Worm (Caenorhabditis elegans) whole organism, young adult: ENCODE data around the gene spp-16.

Experiments used
- B0261.1 ChIP-seq: sonication (generic microtip); optimal IDR thresholded peaks from 2 replicates; lab custom pipeline; 2016; ENCODE audit warnings: mild to moderate bottlenecking, missing genetic modification characterization, moderate library complexity, missing compliant biosample characterization
- B0336.3 ChIP-seq: fragments of 200-800 bp; sonication (Bioruptor generic); IDR thresholded peaks from 2 replicates; pipeline ENCODE4 v1.3.6; 2022; ENCODE audit warnings: missing genetic modification characterization, missing compliant biosample characterization
- C17E4.6 ChIP-seq: fragments of 200-800 bp; sonication (Bioruptor generic); IDR thresholded peaks from 2 replicates; pipeline ENCODE4 v1.3.6; 2022; ENCODE audit warnings: missing genetic modification reagents, missing genetic modification characterization, missing compliant biosample characterization
- F52B5.7 ChIP-seq: sonication (generic microtip); optimal IDR thresholded peaks from 2 replicates; lab custom pipeline; 2016; ENCODE audit warnings: mild to moderate bottlenecking, missing genetic modification characterization, missing compliant biosample characterization
- F57C9.4 ChIP-seq: sonication (generic microtip); optimal IDR thresholded peaks from 2 replicates; lab custom pipeline; 2017; ENCODE audit warnings: mild to moderate bottlenecking, missing genetic modification characterization, missing compliant biosample characterization
- K12H6.12 ChIP-seq: fragments of 200-800 bp; sonication (Bioruptor generic); optimal IDR thresholded peaks from 2 replicates; lab custom pipeline; 2018; ENCODE audit warnings: mild to moderate bottlenecking, missing genetic modification characterization, missing compliant biosample characterization
- Y56A3A.18 ChIP-seq: fragments of 200-800 bp; sonication (Bioruptor generic); IDR thresholded peaks from 2 replicates; pipeline ENCODE4 v1.3.6; 2022; ENCODE audit warnings: missing genetic modification reagents, missing genetic modification characterization, missing compliant biosample characterization
- aptf-3 ChIP-seq: fragments of 200-800 bp; sonication (Bioruptor generic); IDR thresholded peaks from 2 replicates; pipeline ENCODE4 v1.3.6; 2022; ENCODE audit warnings: missing genetic modification characterization, missing compliant biosample characterization
- atf-7 ChIP-seq: sonication (generic microtip); optimal IDR thresholded peaks from 2 replicates; lab custom pipeline; 2017; ENCODE audit warnings: mild to moderate bottlenecking, missing genetic modification characterization, missing compliant biosample characterization
- athp-1 ChIP-seq: sonication (generic microtip); optimal IDR thresholded peaks from 2 replicates; lab custom pipeline; 2017; ENCODE audit warnings: mild to moderate bottlenecking, missing genetic modification characterization, missing compliant biosample characterization
- attf-5 ChIP-seq: fragments of 200-800 bp; sonication (Bioruptor generic); optimal IDR thresholded peaks from 2 replicates; lab custom pipeline; 2018; ENCODE audit warnings: mild to moderate bottlenecking, missing genetic modification characterization, missing compliant biosample characterization
- attf-6 ChIP-seq: fragments of 200-800 bp; sonication (Bioruptor generic); IDR thresholded peaks from 2 replicates; pipeline ENCODE4 v1.3.6; 2022; ENCODE audit warnings: missing genetic modification reagents, missing genetic modification characterization, missing compliant biosample characterization
- bed-2 ChIP-seq: fragments of 200-800 bp; sonication (Bioruptor generic); IDR thresholded peaks from 2 replicates; pipeline ENCODE4 v1.3.6; 2022; ENCODE audit warnings: missing genetic modification reagents, missing genetic modification characterization, missing compliant biosample characterization
- ceh-58 ChIP-seq: fragments of 200-800 bp; sonication (Bioruptor generic); IDR thresholded peaks from 2 replicates; pipeline ENCODE4 v1.3.6; 2022; ENCODE audit warnings: missing genetic modification characterization, missing compliant biosample characterization
- chd-7 ChIP-seq: sonication (generic microtip); optimal IDR thresholded peaks from 2 replicates; lab custom pipeline; 2016; ENCODE audit warnings: mild to moderate bottlenecking, missing genetic modification characterization, moderate library complexity, missing compliant biosample characterization
- die-1 ChIP-seq: sonication (generic microtip); optimal IDR thresholded peaks from 2 replicates; lab custom pipeline; 2016; ENCODE audit warnings: missing genotype, mild to moderate bottlenecking, missing genetic modification characterization, missing compliant biosample characterization
- dpl-1 ChIP-seq: fragments of 150-350 bp; optimal IDR thresholded peaks from 2 replicates; lab custom pipeline; 2014; ENCODE audit warnings: missing biosample characterization, missing genetic modification reagents, missing genetic modification characterization
- egl-18 ChIP-seq: fragments of 200-800 bp; sonication (Bioruptor generic); IDR thresholded peaks from 2 replicates; pipeline ENCODE4 v1.3.6; 2022; ENCODE audit warnings: missing genetic modification reagents, missing genetic modification characterization, missing compliant biosample characterization
- fkh-3 ChIP-seq: sonication (generic microtip); optimal IDR thresholded peaks from 2 replicates; lab custom pipeline; 2016; ENCODE audit warnings: mild to moderate bottlenecking, missing genetic modification characterization, missing compliant biosample characterization
- him-1 ChIP-seq: sonication (generic microtip); optimal IDR thresholded peaks from 2 replicates; lab custom pipeline; 2016; ENCODE audit warnings: missing genotype, missing genetic modification reagents, missing genetic modification characterization, missing compliant biosample characterization
- hmg-1.2 ChIP-seq: fragments of 200-800 bp; sonication (Bioruptor generic); IDR thresholded peaks from 2 replicates; pipeline ENCODE4 v1.3.6; 2022; ENCODE audit warnings: missing genetic modification reagents, missing genetic modification characterization, missing compliant biosample characterization
- hrde-1 ChIP-seq: sonication (generic microtip); optimal IDR thresholded peaks from 2 replicates; lab custom pipeline; 2016; ENCODE audit warnings: missing genetic modification characterization, mild to moderate bottlenecking, missing compliant biosample characterization, moderate library complexity, missing genotype, missing genetic modification reagents, borderline replicate concordance
- lag-1 ChIP-seq: fragments of 200-800 bp; sonication (Bioruptor generic); IDR thresholded peaks from 2 replicates; pipeline ENCODE4 v1.3.6; 2022; ENCODE audit warnings: missing genetic modification reagents, missing genetic modification characterization, missing compliant biosample characterization
- let-607 ChIP-seq, 2 experiments: fragments of 200-800 bp in 1 of 2; sonication (Bioruptor generic) in 1 of 2; sonication (generic microtip) in 1 of 2; optimal IDR thresholded peaks; 2 replicates each; lab custom pipeline; 2016 to 2018; ENCODE audit warnings: mild to moderate bottlenecking in 2 of 2, missing compliant biosample characterization in 2 of 2, missing genetic modification characterization in 2 of 2, moderate library complexity in 2 of 2, missing genotype in 1 of 2
- lin-40 ChIP-seq: sonication (generic microtip); optimal IDR thresholded peaks from 2 replicates; lab custom pipeline; 2016; ENCODE audit warnings: missing genetic modification characterization, mild to moderate bottlenecking, missing compliant biosample characterization, missing genotype, missing genetic modification reagents
- lsy-27 ChIP-seq: sonication (generic microtip); optimal IDR thresholded peaks from 2 replicates; lab custom pipeline; 2017; ENCODE audit warnings: missing genetic modification characterization, mild to moderate bottlenecking, missing compliant biosample characterization, antibody characterized with exemption, missing genotype, borderline replicate concordance; ENCODE audit not compliant: insufficient read depth
- mcd-1 ChIP-seq: fragments of 200-800 bp; sonication (Bioruptor generic); IDR thresholded peaks from 2 replicates; pipeline ENCODE4 v1.3.6; 2022; ENCODE audit warnings: missing genetic modification reagents, missing genetic modification characterization, missing compliant biosample characterization
- nhr-80 ChIP-seq: sonication (generic microtip); optimal IDR thresholded peaks from 2 replicates; lab custom pipeline; 2016; ENCODE audit warnings: missing genetic modification characterization, missing compliant biosample characterization
- nhr-90 ChIP-seq: sonication (generic microtip); optimal IDR thresholded peaks from 2 replicates; lab custom pipeline; 2016; ENCODE audit warnings: missing genotype, mild to moderate bottlenecking, missing genetic modification characterization, missing compliant biosample characterization
- pbrm-1 ChIP-seq: fragments of 200-800 bp; sonication (Bioruptor generic); IDR thresholded peaks from 2 replicates; pipeline ENCODE4 v1.3.6; 2022; ENCODE audit warnings: missing genetic modification reagents, missing genetic modification characterization, missing compliant biosample characterization
- pha-4 ChIP-seq: fragments of 150-350 bp; sonication (generic microtip); optimal IDR thresholded peaks from 2 replicates; lab custom pipeline; 2014; ENCODE audit warnings: missing biosample characterization, missing genetic modification reagents, missing genetic modification characterization
- rcor-1 ChIP-seq: fragments of 200-800 bp; sonication (Bioruptor generic); IDR thresholded peaks from 2 replicates; pipeline ENCODE4 v1.3.6; 2022; ENCODE audit warnings: missing genetic modification reagents, missing genetic modification characterization, missing compliant biosample characterization
- repo-1 ChIP-seq: sonication (generic microtip); optimal IDR thresholded peaks from 2 replicates; lab custom pipeline; 2017; ENCODE audit warnings: mild to moderate bottlenecking, missing genetic modification characterization, missing compliant biosample characterization
- sdz-38 ChIP-seq: sonication (generic microtip); optimal IDR thresholded peaks from 2 replicates; lab custom pipeline; 2016; ENCODE audit warnings: missing genotype, missing genetic modification characterization, missing compliant biosample characterization
- snpc-3.4 ChIP-seq: sonication (generic microtip); optimal IDR thresholded peaks from 2 replicates; lab custom pipeline; 2017; ENCODE audit warnings: missing genetic modification characterization, mild to moderate bottlenecking, missing compliant biosample characterization, antibody characterized with exemption, moderate library complexity, missing genotype, missing genetic modification reagents
- snpc-4 ChIP-seq, 5 experiments: fragments of 150-350 bp in 1 of 5; sonication (generic microtip) in 4 of 5; optimal IDR thresholded peaks; 2 replicates each; lab custom pipeline; 2014 to 2018; ENCODE audit warnings: missing genetic modification characterization in 5 of 5, missing biosample characterization in 3 of 5, antibody characterized with exemption in 2 of 5, mild to moderate bottlenecking in 2 of 5, missing compliant biosample characterization in 2 of 5, missing genotype in 2 of 5, moderate library complexity in 2 of 5, missing genetic modification reagents in 1 of 5
- somi-1 ChIP-seq: fragments of 200-800 bp; sonication (Bioruptor generic); optimal IDR thresholded peaks from 2 replicates; lab custom pipeline; 2018; ENCODE audit warnings: mild to moderate bottlenecking, missing genetic modification characterization, missing compliant biosample characterization
- ztf-22 ChIP-seq: fragments of 200-800 bp; sonication (Bioruptor generic); optimal IDR thresholded peaks from 2 replicates; lab custom pipeline; 2018; ENCODE audit warnings: mild to moderate bottlenecking, missing genetic modification characterization, moderate library complexity, missing compliant biosample characterization
- ztf-26 ChIP-seq: sonication (generic microtip); optimal IDR thresholded peaks from 2 replicates; lab custom pipeline; 2017; ENCODE audit warnings: missing genetic modification characterization, missing compliant biosample characterization

The spp-16 gene

ce11 chrV:10877808-10878600 lies 23.1 kb downstream of the spp-16 start:
- TF ChIP-seq ztf-22 (GFP tag; lab: Kevin White, UChicago): peak; percentile 25
- no peak for TF ChIP-seq fkh-3
- TF ChIP-seq B0261.1 (tag; lab: Kevin White, UChicago): no peak
- TF ChIP-seq snpc-4 (GFP tag; optimal IDR thresholded peaks at IDR 0.05; lab: Kevin White, UChicago): no peak
- TF ChIP-seq snpc-4 (tag; optimal IDR thresholded peaks at IDR 0.05; lab: Kevin White, UChicago): no peak
- no peak for TF ChIP-seq egl-18 (GFP tag; lab: Robert Waterston, UW)
- TF ChIP-seq him-1 (tag; lab: Kevin White, UChicago): no peak
- no peak for TF ChIP-seq snpc-3.4 (tag; lab: Kevin White, UChicago)
- TF ChIP-seq nhr-80 (tag; lab: Kevin White, UChicago): peak; percentile 86
- TF ChIP-seq lsy-27 (tag; lab: Kevin White, UChicago): no peak
- no peak for TF ChIP-seq nhr-90
- no peak for TF ChIP-seq Y56A3A.18
- TF ChIP-seq sdz-38 (tag; lab: Kevin White, UChicago): no peak
- TF ChIP-seq athp-1 (tag; lab: Kevin White, UChicago): no peak
- no peak for TF ChIP-seq F52B5.7 (tag; lab: Kevin White, UChicago)

DNA sequence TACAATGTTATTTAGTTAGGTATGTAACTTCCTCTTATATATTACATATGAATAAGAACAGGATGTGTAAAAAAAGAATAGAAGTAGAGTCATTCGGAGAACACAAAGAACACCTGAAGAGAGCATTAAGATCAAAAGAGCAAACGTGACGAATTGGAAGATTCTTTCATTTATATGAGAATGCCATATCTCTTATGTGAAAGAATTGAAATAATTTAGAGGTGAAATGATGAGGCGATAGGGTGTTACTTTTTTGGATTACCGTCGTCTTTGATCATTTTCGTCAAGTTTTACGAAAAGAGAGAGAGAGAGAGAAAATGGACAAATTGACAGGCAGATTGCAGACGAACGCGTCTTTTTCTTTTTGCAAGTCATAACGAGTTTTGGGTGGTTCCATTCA lies 24.6 kb downstream of the spp-16 start:
- TF ChIP-seq hrde-1 (tag; lab: Kevin White, UChicago) (no peak), pbrm-1 (GFP tag; lab: Robert Waterston, UW) (no peak)

DNA sequence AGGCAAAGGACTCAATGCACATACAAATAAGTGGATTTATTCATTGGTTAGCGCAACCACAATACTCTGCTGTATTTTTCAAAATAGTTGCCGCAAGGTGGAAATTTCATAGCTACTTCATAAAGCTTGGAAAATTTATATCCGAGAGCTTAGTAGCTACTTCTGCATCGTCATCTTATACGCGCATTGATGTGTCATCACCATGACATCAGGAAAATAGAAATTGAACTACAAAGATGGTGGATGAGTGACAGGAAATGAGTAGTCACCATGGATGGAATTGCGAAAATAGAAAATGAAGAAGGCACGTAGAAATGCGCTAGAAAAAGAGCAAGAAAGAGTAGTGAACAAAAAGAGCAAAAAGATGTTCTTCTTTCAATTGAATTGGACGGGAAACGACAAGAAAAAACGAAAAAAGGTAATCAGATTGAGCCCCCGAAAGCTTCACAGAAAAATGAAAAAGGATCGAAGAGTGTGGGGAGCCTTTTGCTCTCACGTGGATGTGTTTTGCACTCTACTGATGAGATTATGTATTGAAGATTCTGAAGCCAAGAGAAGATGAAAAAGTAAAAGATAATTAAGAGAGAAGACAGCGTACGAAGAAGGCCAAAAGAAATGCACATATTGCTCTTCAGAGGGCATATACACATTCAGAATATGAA lies 26.0 kb downstream of the spp-16 start:
- TF ChIP-seq ceh-58 (GFP tag; lab: Robert Waterston, UW) (no peak), somi-1 (no peak), sdz-38 (tag; lab: Kevin White, UChicago) (no peak), C17E4.6 (GFP tag; lab: Robert Waterston, UW) (no peak)

ce11 chrV:10873190-10873589 lies 27.9 kb downstream of the spp-16 start:
- TF ChIP-seq pha-4 (tag; lab: Kevin White, UChicago) (no peak), die-1 (tag; lab: Kevin White, UChicago) (no peak), F57C9.4 (no peak), him-1 (tag; lab: Kevin White, UChicago) (no peak)

DNA sequence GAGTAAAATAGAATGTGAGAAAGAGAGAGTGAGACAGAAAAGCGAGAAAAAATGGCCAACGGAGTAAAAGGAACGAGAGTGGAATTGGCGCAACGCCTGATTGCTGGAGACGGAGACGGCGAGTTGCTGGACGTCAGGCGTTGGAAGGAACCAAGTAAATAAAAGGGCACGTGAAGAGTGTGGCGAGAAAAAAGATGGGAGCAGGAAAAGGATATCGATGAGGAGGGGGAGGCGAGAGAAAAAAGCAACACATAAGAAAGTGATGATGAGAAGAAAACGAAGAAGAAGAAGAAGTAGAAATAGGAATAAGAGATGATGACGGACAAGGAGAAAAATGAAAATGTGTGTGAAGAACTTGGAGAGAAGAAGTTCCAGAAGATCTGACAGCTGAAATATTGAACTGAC lies 29.6 kb downstream of the spp-16 start:
- TF ChIP-seq ztf-26: peak; percentile 45
- 0 out of 2 replicates have a peak, but pooled peaks have one; percentile 17 for TF ChIP-seq mcd-1 (GFP tag; lab: Robert Waterston, UW)
- TF ChIP-seq hmg-1.2 (GFP tag; lab: Robert Waterston, UW): peak; percentile 69; the same call in 1 of the 2 replicates
- peak; percentile 12 for TF ChIP-seq repo-1 (tag; lab: Kevin White, UChicago)
- TF ChIP-seq chd-7 (tag; lab: Kevin White, UChicago): peak; percentile 77
- TF ChIP-seq rcor-1 (GFP tag; lab: Robert Waterston, UW): peak; percentile 52; the same call in 1 of the 2 replicates
- TF ChIP-seq snpc-4 (GFP tag; optimal IDR thresholded peaks at IDR 0.05; lab: Kevin White, UChicago): no peak
- peak in 3 of 4 experiments; percentile 17 to 51 (median 25) for TF ChIP-seq snpc-4 (tag; optimal IDR thresholded peaks at IDR 0.05; lab: Kevin White, UChicago)
- peak; percentile 19 for TF ChIP-seq atf-7 (tag; lab: Kevin White, UChicago)
- peak in 1 of 2 experiments; percentile 15 for TF ChIP-seq let-607 (tag; optimal IDR thresholded peaks at IDR 0.05; lab: Kevin White, UChicago)
- TF ChIP-seq lin-40 (tag; lab: Kevin White, UChicago): peak; percentile 74
- TF ChIP-seq B0336.3: peak; percentile 52; the same call in 1 of the 2 replicates
- no peak for TF ChIP-seq aptf-3 (GFP tag; lab: Robert Waterston, UW)
- TF ChIP-seq bed-2: peak; percentile 48; the same call in 1 of the 2 replicates
- TF ChIP-seq dpl-1 (GFP tag; lab: Kevin White, UChicago): no peak
- TF ChIP-seq pha-4 (tag; lab: Kevin White, UChicago): no peak
- TF ChIP-seq K12H6.12: peak; percentile 93
- no peak for TF ChIP-seq lag-1
- no peak for TF ChIP-seq attf-6 (GFP tag; lab: Robert Waterston, UW)
- peak; percentile 76 for TF ChIP-seq attf-5 (GFP tag; lab: Kevin White, UChicago)
